Fruit fly (Drosophila melanogaster) whole organism, pupa: ENCODE data around the gene CG13705.

Experiments used
- CG10348 ChIP-seq: fragments of 200-800 bp; sonication (Bioruptor generic); IDR thresholded peaks from 2 replicates; pipeline ENCODE4 v1.3.6; 2022; ENCODE audit warnings: missing biosample characterization, missing genetic modification characterization
- CG12605 ChIP-seq: fragments of 200-800 bp; sonication (Bioruptor generic); IDR thresholded peaks from 2 replicates; pipeline ENCODE4 v1.3.6; 2022; ENCODE audit warnings: missing biosample characterization, missing genetic modification characterization
- CG13204 ChIP-seq: fragments of 200-800 bp; sonication (Bioruptor generic); optimal IDR thresholded peaks from 2 replicates; lab custom pipeline; 2018; ENCODE audit warnings: missing biosample characterization, mild to moderate bottlenecking, missing genetic modification characterization, moderate library complexity
- CG14655 ChIP-seq: fragments of 200-800 bp; sonication (Bioruptor generic); optimal IDR thresholded peaks from 3 replicates; lab custom pipeline; 2017; ENCODE audit warnings: mild to moderate bottlenecking, missing biosample characterization, missing genetic modification reagents, missing genetic modification characterization
- CG15710 ChIP-seq: fragments of 200-800 bp; sonication (Bioruptor generic); optimal IDR thresholded peaks from 2 replicates; lab custom pipeline; 2018; ENCODE audit warnings: missing biosample characterization, mild to moderate bottlenecking, missing genetic modification characterization, moderate library complexity
- CG17806 ChIP-seq: fragments of 200-800 bp; sonication (Bioruptor generic); optimal IDR thresholded peaks from 2 replicates; lab custom pipeline; 2018; ENCODE audit warnings: missing biosample characterization, mild to moderate bottlenecking, missing genetic modification characterization, moderate library complexity
- CG32121 ChIP-seq: fragments of 200-800 bp; sonication (Bioruptor generic); IDR thresholded peaks from 2 replicates; pipeline ENCODE4 v1.3.6; 2022; ENCODE audit warnings: missing biosample characterization, missing genetic modification characterization
- CG34367 ChIP-seq: fragments of 200-800 bp; sonication (Bioruptor generic); optimal IDR thresholded peaks from 2 replicates; lab custom pipeline; 2018; ENCODE audit warnings: missing biosample characterization, mild to moderate bottlenecking, missing genetic modification characterization
- CG4496 ChIP-seq: fragments of 200-800 bp; sonication (Bioruptor generic); IDR thresholded peaks from 3 replicates; pipeline ENCODE4 v1.3.6; 2022; ENCODE audit warnings: missing biosample characterization, missing genetic modification characterization
- CG8159 ChIP-seq: fragments of 200-800 bp; sonication (Bioruptor generic); optimal IDR thresholded peaks from 3 replicates; lab custom pipeline; 2018; ENCODE audit warnings: missing biosample characterization, mild to moderate bottlenecking, missing genetic modification characterization, moderate library complexity
- CG8301 ChIP-seq: fragments of 200-800 bp; sonication (Bioruptor generic); optimal IDR thresholded peaks from 2 replicates; lab custom pipeline; 2018; ENCODE audit warnings: missing biosample characterization, mild to moderate bottlenecking, missing genetic modification characterization
- CG9948 ChIP-seq: fragments of 200-800 bp; sonication (Bioruptor generic); optimal IDR thresholded peaks from 2 replicates; lab custom pipeline; 2018; ENCODE audit warnings: missing biosample characterization, mild to moderate bottlenecking, missing genetic modification characterization, moderate library complexity
- D1 ChIP-seq: fragments of 200-800 bp; sonication (Bioruptor generic); optimal IDR thresholded peaks from 2 replicates; lab custom pipeline; 2018; ENCODE audit warnings: missing biosample characterization, mild to moderate bottlenecking, missing genetic modification characterization, moderate library complexity
- EcR ChIP-seq: fragments of 200-800 bp; sonication (Bioruptor generic); optimal IDR thresholded peaks from 3 replicates; lab custom pipeline; 2019; ENCODE audit warnings: missing biosample characterization, missing genetic modification characterization, mild to moderate bottlenecking, moderate library complexity, missing genetic modification reagents
- Ets98B ChIP-seq: fragments of 200-800 bp; sonication (Bioruptor generic); IDR thresholded peaks from 2 replicates; pipeline ENCODE4 v1.3.6; 2022; ENCODE audit warnings: missing biosample characterization, missing genetic modification characterization
- Pif1A ChIP-seq: fragments of 200-800 bp; sonication (Bioruptor generic); optimal IDR thresholded peaks from 3 replicates; lab custom pipeline; 2016; ENCODE audit warnings: missing biosample characterization, missing genetic modification characterization
- Pif1B ChIP-seq: fragments of 200-800 bp; sonication (Bioruptor generic); optimal IDR thresholded peaks from 3 replicates; lab custom pipeline; 2016; ENCODE audit warnings: missing biosample characterization, missing genetic modification characterization
- Snoo ChIP-seq: fragments of 200-800 bp; sonication (Bioruptor generic); optimal IDR thresholded peaks from 3 replicates; lab custom pipeline; 2017; ENCODE audit warnings: missing biosample characterization, mild to moderate bottlenecking, missing genetic modification characterization, inconsistent platforms
- fd96Ca ChIP-seq: fragments of 200-800 bp; sonication (Bioruptor generic); IDR thresholded peaks from 3 replicates; pipeline ENCODE4 v1.3.6; 2022; ENCODE audit warnings: missing biosample characterization, missing genetic modification characterization
- gl ChIP-seq: fragments of 200-800 bp; sonication (Bioruptor generic); optimal IDR thresholded peaks from 2 replicates; lab custom pipeline; 2018; ENCODE audit warnings: missing biosample characterization, mild to moderate bottlenecking, missing genetic modification characterization
- rn ChIP-seq: fragments of 200-800 bp; sonication (Bioruptor generic); IDR thresholded peaks from 2 replicates; pipeline ENCODE4 v1.3.6; 2022; ENCODE audit warnings: missing biosample characterization, missing genetic modification characterization

CG13705 gene

DNA sequence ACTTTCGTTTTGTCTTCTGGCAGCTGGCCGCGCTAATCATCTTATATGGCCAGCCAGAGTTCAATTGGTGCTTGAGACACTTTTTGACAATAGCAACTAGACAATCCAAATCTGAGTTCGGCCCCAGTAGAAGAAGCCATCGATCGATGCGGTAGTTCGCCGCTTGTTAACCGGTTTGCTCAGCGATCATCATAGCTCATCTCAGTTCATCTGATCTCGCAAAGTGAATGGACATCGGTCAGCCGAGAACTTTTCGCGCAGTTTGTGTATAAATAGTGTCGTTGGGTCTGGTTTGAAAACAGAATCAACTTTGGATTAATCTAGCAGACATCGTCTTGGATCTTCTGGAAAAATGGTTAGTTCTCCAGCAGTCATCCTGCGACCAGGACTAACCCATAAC is at the start of gene CG13705:
Gene CG13705, plus strand, starts transcription at position 301 of the 400 bp plus-strand sequence.
- no peak for TF ChIP-seq EcR (GFP tag; lab: Kevin White, UChicago)
- no peak for TF ChIP-seq gl (tag; lab: Kevin White, UChicago)
- no peak for TF ChIP-seq CG4496 (GFP tag; lab: Robert Waterston, UW)
- TF ChIP-seq D1, result no peak
- TF ChIP-seq Snoo, result no peak
- no peak for TF ChIP-seq CG9948 (tag; lab: Kevin White, UChicago)
- no peak for TF ChIP-seq CG17806 (tag; lab: Kevin White, UChicago)
- no peak for TF ChIP-seq CG10348
- no peak for TF ChIP-seq rn
- TF ChIP-seq CG13204 (GFP tag; lab: Kevin White, UChicago), result no peak
- TF ChIP-seq CG12605 (GFP tag; lab: Robert Waterston, UW), result no peak
- TF ChIP-seq fd96Ca, result no peak

DNA sequence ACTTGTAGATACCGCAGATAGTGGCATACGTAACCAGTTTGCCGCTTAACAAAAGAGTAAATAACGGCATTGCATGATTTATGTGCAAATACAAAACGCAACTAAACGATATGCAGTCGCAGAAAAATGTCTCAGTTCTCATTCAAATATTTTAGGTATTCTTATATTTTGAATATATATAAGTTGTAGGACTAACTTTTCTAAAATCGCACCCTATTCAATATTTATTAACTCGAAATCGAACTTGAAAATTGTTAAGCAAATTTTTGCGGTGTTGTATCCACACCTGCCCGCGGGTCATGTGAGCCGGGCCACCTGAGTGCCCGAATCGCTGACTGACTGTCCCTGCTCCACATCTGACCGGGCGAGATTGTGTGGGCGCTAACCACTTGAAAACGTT is 48.6 kb upstream of the CG13705 start:
- TF ChIP-seq Snoo (no peak), CG9948 (tag; lab: Kevin White, UChicago) (no peak), D1 (no peak), Pif1B (GFP tag; lab: Kevin White, UChicago) (no peak), CG17806 (tag; lab: Kevin White, UChicago) (no peak), CG12605 (GFP tag; lab: Robert Waterston, UW) (no peak), Ets98B (GFP tag; lab: Robert Waterston, UW) (peak; percentile 66), CG14655 (GFP tag; lab: Kevin White, UChicago) (no peak), CG8301 (tag; lab: Kevin White, UChicago) (no peak), CG4496 (GFP tag; lab: Robert Waterston, UW) (peak; percentile 61; the same call in 2 of the 3 replicates), rn (0 out of 2 replicates have a peak, but pooled peaks have one; percentile 32), CG13204 (GFP tag; lab: Kevin White, UChicago) (no peak), CG8159 (tag; lab: Kevin White, UChicago) (no peak), CG34367 (tag; lab: Kevin White, UChicago) (no peak), CG15710 (tag; lab: Kevin White, UChicago) (no peak), Pif1A (GFP tag; lab: Kevin White, UChicago) (no peak), CG32121 (GFP tag; lab: Robert Waterston, UW) (peak; percentile 58), EcR (GFP tag; lab: Kevin White, UChicago) (no peak), fd96Ca (0 out of 3 replicates have a peak, but pooled peaks have one; percentile 13), gl (tag; lab: Kevin White, UChicago) (no peak), CG10348 (no peak)

DNA sequence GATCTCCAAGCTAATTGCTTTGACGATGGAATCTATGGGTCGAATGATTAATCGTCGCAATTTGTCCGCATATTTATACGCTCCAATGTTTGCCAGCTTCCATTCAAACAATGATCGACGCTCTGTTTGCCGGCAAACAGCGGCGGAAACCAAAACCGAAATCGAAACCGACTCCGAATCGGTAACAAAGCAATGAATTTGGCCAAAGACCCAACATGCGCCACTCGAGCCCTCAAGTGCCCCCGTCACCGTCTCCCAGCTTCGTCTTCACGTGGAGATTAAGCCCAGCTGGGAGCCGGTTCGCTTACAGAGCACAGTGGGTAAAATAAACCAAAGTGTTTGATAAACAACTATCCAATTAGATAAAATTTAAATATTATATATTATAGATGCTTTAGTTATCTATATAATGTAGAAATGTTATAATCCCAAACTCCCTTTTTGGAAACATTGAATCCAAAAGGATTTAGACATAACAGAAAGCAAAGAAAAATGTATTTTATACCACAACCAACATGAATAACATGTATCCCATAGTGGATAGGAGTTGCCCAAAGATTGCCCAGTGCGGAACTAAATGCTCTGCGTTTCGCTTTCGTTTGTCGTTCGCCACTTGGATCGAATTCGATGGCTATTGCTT is 44.1 kb upstream of the CG13705 start, which contains the start of gene CG32237:
Gene CG32237, minus strand, starts transcription at position 51 of the 640 bp plus-strand sequence.
- TF ChIP-seq CG4496 (GFP tag; lab: Robert Waterston, UW), result no peak
- no peak for TF ChIP-seq D1
- no peak for TF ChIP-seq CG9948 (tag; lab: Kevin White, UChicago)
- no peak for TF ChIP-seq CG17806 (tag; lab: Kevin White, UChicago)
- TF ChIP-seq Pif1B (GFP tag; lab: Kevin White, UChicago), result no peak
- no peak for TF ChIP-seq CG15710 (tag; lab: Kevin White, UChicago)
- TF ChIP-seq CG12605 (GFP tag; lab: Robert Waterston, UW), result no peak
- no peak for TF ChIP-seq CG14655 (GFP tag; lab: Kevin White, UChicago)
- TF ChIP-seq gl (tag; lab: Kevin White, UChicago), result no peak
- no peak for TF ChIP-seq CG10348
- TF ChIP-seq CG34367 (tag; lab: Kevin White, UChicago), result no peak
- TF ChIP-seq EcR (GFP tag; lab: Kevin White, UChicago), result no peak
- no peak for TF ChIP-seq CG13204 (GFP tag; lab: Kevin White, UChicago)
- TF ChIP-seq Ets98B (GFP tag; lab: Robert Waterston, UW), result no peak
- TF ChIP-seq Pif1A (GFP tag; lab: Kevin White, UChicago), result no peak
- no peak for TF ChIP-seq CG32121 (GFP tag; lab: Robert Waterston, UW)
- no peak for TF ChIP-seq CG8301 (tag; lab: Kevin White, UChicago)

DNA sequence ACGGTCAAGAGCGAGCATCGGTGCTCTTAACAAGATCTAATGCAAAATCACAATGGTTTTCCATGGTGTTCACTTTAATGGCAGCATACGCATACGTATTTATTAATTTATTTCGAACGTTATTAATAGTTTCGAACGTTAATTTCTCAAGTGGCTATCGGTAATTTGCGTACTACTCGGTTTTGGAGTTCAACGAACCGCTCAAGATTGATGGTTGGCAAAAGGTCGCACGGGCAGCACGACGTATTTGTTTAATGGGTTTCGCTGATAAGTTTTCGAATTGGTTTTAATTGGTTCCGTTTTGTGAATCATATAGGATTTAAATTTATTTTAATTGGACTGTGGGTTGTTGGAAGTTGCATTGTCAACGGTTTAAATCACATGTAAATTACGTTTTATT is 43.6 kb upstream of the CG13705 start:
- no peak for TF ChIP-seq CG15710 (tag; lab: Kevin White, UChicago)
- TF ChIP-seq CG32121 (GFP tag; lab: Robert Waterston, UW), result no peak
- no peak for TF ChIP-seq Ets98B (GFP tag; lab: Robert Waterston, UW)
- TF ChIP-seq gl (tag; lab: Kevin White, UChicago), result no peak
- TF ChIP-seq fd96Ca, result no peak
- TF ChIP-seq Pif1A (GFP tag; lab: Kevin White, UChicago), result no peak
- TF ChIP-seq Snoo, result no peak
- TF ChIP-seq CG8301 (tag; lab: Kevin White, UChicago), result no peak
- TF ChIP-seq D1, result no peak
- TF ChIP-seq CG13204 (GFP tag; lab: Kevin White, UChicago), result no peak
- TF ChIP-seq CG14655 (GFP tag; lab: Kevin White, UChicago), result no peak
- no peak for TF ChIP-seq CG8159 (tag; lab: Kevin White, UChicago)

DNA sequence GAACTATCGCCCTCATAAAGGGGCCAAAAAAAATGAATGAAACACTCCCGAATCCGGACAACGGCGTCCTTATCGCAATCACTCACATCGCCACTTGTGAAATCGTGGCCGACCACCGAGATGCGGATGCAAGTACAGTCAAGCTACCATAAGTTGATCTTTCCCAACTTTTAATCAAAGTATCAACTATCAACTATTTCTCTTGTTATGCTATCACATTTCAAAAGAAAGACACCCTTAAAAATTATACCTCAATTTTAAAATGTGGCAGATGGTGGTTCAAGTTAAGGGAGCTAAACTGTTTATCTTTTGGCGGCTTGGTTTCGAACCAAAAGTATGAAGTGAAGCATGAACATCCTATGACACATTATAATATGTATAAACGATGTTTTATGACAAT is 42.5 kb upstream of the CG13705 start:
- TF ChIP-seq CG8159 (tag; lab: Kevin White, UChicago), result no peak
- no peak for TF ChIP-seq CG9948 (tag; lab: Kevin White, UChicago)
- no peak for TF ChIP-seq D1
- TF ChIP-seq CG34367 (tag; lab: Kevin White, UChicago), result no peak
- no peak for TF ChIP-seq rn
- TF ChIP-seq CG32121 (GFP tag; lab: Robert Waterston, UW), result no peak
- no peak for TF ChIP-seq CG12605 (GFP tag; lab: Robert Waterston, UW)
- no peak for TF ChIP-seq Pif1B (GFP tag; lab: Kevin White, UChicago)
- TF ChIP-seq Snoo, result no peak
- TF ChIP-seq gl (tag; lab: Kevin White, UChicago), result no peak
- TF ChIP-seq CG15710 (tag; lab: Kevin White, UChicago), result no peak
- no peak for TF ChIP-seq CG13204 (GFP tag; lab: Kevin White, UChicago)
